Worm (Caenorhabditis elegans): ENCODE results near the gene Y17D7B.3.

The Y17D7B.3 gene

DNA sequence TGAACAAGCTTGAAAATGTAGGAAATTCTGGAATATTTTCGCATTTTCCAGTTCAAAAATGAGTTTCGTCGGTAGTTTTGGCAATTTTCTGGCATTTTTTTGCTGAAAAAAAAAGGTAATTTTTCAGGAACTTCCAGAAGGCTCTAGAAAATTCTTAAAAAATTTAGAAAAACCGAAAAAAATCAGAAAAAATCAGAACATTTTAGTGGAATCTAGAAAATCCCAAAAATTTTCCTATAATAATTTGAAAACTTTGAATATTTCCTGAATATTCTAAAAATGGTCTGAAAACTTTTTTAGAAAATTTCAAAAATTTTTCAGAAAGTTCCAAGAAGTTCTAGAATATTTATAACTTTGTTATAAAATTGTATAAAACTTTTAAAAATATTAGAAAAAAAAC, at the start of gene Y17D7B.3:
Y17D7B.3 (minus strand) TSS at position 101 of the 400 bp plus-strand sequence.
- no peak for TF ChIP-seq bed-3 (GFP tag; optimal IDR thresholded peaks at IDR 0.05)
- no peak for TF ChIP-seq elt-3 (tag; optimal IDR thresholded peaks at IDR 0.05)
- TF ChIP-seq ceh-39 (tag; optimal IDR thresholded peaks at IDR 0.05) = no peak
- no peak for TF ChIP-seq nhr-28 (tag; optimal IDR thresholded peaks at IDR 0.05)
- no peak for TF ChIP-seq sptf-1 (tag; optimal IDR thresholded peaks at IDR 0.05)
- TF ChIP-seq pha-4 (tag; optimal IDR thresholded peaks at IDR 0.05) = no peak
- TF ChIP-seq snpc-4 (tag; optimal IDR thresholded peaks at IDR 0.05) = no peak
- TF ChIP-seq nhr-2 (tag; optimal IDR thresholded peaks at IDR 0.05) = no peak
- no peak for TF ChIP-seq ceh-43 (GFP tag; optimal IDR thresholded peaks at IDR 0.05)
- TF ChIP-seq blmp-1 (tag; optimal IDR thresholded peaks at IDR 0.05) = no peak
- no peak for TF ChIP-seq lin-13 (tag; optimal IDR thresholded peaks at IDR 0.05)
- TF ChIP-seq mls-2 (tag; optimal IDR thresholded peaks at IDR 0.05) = no peak
- no peak for TF ChIP-seq ham-2 (GFP tag; optimal IDR thresholded peaks at IDR 0.05)
- TF ChIP-seq nhr-237 (tag; optimal IDR thresholded peaks at IDR 0.05) = no peak
- no peak for TF ChIP-seq mep-1 (tag; optimal IDR thresholded peaks at IDR 0.05)
- TF ChIP-seq hlh-1 (tag; optimal IDR thresholded peaks at IDR 0.05) = no peak
- no peak for TF ChIP-seq sem-2 (GFP tag; optimal IDR thresholded peaks at IDR 0.05)
- TF ChIP-seq nhr-76 (tag; optimal IDR thresholded peaks at IDR 0.05) = no peak
- no peak for TF ChIP-seq tbx-8 (GFP tag; optimal IDR thresholded peaks at IDR 0.05)
- no peak for TF ChIP-seq unc-120 (tag; optimal IDR thresholded peaks at IDR 0.05; ENCODE audit: poor library complexity, severe bottlenecking)

- TF ChIP-seq sptf-1 (tag; optimal IDR thresholded peaks at IDR 0.05) = no peak
These were observed 40.8 kb upstream of the Y17D7B.3 start for ce11 chrV:18827374-18827773.

- no peak for TF ChIP-seq ham-2 (GFP tag; optimal IDR thresholded peaks at IDR 0.05)
These were observed 39.9 kb upstream of the Y17D7B.3 start for ce11 chrV:18826445-18826844.

ce11 chrV:18821569-18821968, 35.0 kb upstream of the Y17D7B.3 start:
- TF ChIP-seq ham-2 (GFP tag; optimal IDR thresholded peaks at IDR 0.05) (no peak), ceh-39 (tag; optimal IDR thresholded peaks at IDR 0.05) (no peak), unc-62 (GFP tag; optimal IDR thresholded peaks at IDR 0.05) (no peak), ztf-11 (tag; optimal IDR thresholded peaks at IDR 0.05) (no peak), sptf-1 (tag; optimal IDR thresholded peaks at IDR 0.05) (no peak), M03D4.4 (tag; optimal IDR thresholded peaks at IDR 0.05) (no peak), nhr-12 (tag; optimal IDR thresholded peaks at IDR 0.05) (no peak), mep-1 (tag; optimal IDR thresholded peaks at IDR 0.05) (no peak), nhr-2 (tag; optimal IDR thresholded peaks at IDR 0.05) (no peak), cnd-1 (tag; optimal IDR thresholded peaks at IDR 0.05) (no peak), mab-5 (tag; optimal IDR thresholded peaks at IDR 0.05) (no peak), flh-1 (GFP tag; optimal IDR thresholded peaks at IDR 0.05) (no peak), unc-39 (tag; optimal IDR thresholded peaks at IDR 0.05) (no peak)

DNA sequence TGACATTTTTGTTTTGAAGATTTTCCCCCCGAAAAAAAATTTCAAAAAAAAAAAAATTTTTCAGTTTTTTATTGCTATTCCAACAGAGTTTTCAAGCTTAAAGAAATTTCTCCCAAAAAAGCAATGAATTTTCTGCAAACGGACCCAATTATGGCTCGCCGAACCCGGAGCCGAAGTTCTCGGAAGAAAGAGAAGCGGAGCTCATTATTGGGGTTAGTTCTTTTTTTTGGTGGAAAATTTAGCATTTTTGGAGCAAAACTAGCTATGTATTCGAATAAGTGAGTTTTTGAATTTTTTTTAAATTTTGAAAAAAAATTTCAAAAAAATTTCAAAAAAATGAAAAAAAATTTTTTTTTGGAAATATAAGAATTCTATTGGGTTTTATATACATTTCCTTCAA, 33.0 kb upstream of the Y17D7B.3 start, which contains the start of gene ncs-5:
ncs-5 (plus strand) TSS at position 124 of the 400 bp plus-strand sequence.
- TF ChIP-seq nhr-2 (tag; optimal IDR thresholded peaks at IDR 0.05) (no peak), ceh-39 (tag; optimal IDR thresholded peaks at IDR 0.05) (no peak), snpc-4 (tag; optimal IDR thresholded peaks at IDR 0.05) (no peak)

DNA sequence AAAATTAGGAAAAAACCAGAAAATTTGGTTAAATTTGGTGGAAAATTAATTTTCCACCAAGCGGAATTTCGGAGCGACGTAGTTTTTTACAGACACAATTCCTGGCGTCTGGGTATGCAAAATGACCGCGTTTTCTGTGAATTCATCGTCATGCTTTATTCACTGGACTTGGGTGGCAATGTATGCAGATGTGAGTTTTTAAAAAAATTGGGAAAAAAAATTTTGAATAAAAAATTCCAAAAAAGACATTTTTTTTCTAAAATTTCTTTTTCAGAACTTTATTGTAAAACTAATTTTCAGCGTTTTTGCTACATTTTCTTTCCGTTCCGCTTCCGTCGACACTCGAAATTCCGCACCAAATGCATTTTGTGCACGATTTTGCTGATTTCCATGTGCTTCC, 24.8 kb upstream of the Y17D7B.3 start, which contains the start of gene C54E10.7:
C54E10.7 (plus strand) TSS at position 301 of the 400 bp plus-strand sequence.
- TF ChIP-seq sem-2 (GFP tag; optimal IDR thresholded peaks at IDR 0.05) (no peak), nhr-28 (tag; optimal IDR thresholded peaks at IDR 0.05) (no peak), elt-1 (tag; optimal IDR thresholded peaks at IDR 0.05; ENCODE audit: borderline replicate concordance, insufficient read depth) (no peak), M03D4.4 (tag; optimal IDR thresholded peaks at IDR 0.05) (no peak)

DNA sequence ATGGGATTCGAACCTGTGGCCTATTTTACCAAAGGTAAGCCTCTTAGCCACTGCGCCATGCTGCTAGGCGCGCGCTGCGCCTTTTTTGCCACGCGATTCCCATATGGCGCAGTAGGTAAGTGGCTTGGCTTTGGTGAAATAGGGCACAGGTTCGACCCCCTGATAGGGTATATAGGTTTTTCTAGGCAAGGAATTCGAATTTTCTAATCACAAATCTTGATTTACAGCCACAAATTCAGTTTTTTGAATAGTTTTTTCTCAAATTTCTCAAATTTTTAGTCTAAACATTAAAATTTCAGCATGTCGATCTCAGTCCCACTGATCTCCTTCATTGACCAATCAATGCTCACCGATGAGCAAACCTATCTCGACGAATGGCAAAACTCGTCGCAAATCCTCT, 24.1 kb upstream of the Y17D7B.3 start, which contains the start of gene C54E10.3:
C54E10.3 (plus strand) TSS at position 301 of the 400 bp plus-strand sequence.
- TF ChIP-seq unc-39 (tag; optimal IDR thresholded peaks at IDR 0.05) (no peak), bed-3 (GFP tag; optimal IDR thresholded peaks at IDR 0.05) (no peak), hlh-1 (tag; optimal IDR thresholded peaks at IDR 0.05) (no peak), sem-2 (GFP tag; optimal IDR thresholded peaks at IDR 0.05) (no peak), snpc-4 (tag; optimal IDR thresholded peaks at IDR 0.05) (no peak), drap-1 (GFP tag; optimal IDR thresholded peaks at IDR 0.05) (no peak), cnd-1 (tag; optimal IDR thresholded peaks at IDR 0.05) (no peak), ces-1 (GFP tag; optimal IDR thresholded peaks at IDR 0.05) (no peak), sptf-1 (tag; optimal IDR thresholded peaks at IDR 0.05) (no peak), tbx-8 (GFP tag; optimal IDR thresholded peaks at IDR 0.05) (no peak), M03D4.4 (tag; optimal IDR thresholded peaks at IDR 0.05) (no peak), lin-32 (GFP tag; optimal IDR thresholded peaks at IDR 0.05) (no peak), ceh-83 (GFP tag; optimal IDR thresholded peaks at IDR 0.05) (no peak), mab-5 (tag; optimal IDR thresholded peaks at IDR 0.05) (no peak), nhr-237 (tag; optimal IDR thresholded peaks at IDR 0.05) (no peak), ztf-11 (tag; optimal IDR thresholded peaks at IDR 0.05) (no peak)

Measured in whole organism, mixed stage, embryonic.